Worm (Caenorhabditis elegans) whole organism, early embryonic: ENCODE data around the gene dct-18.

Experiments
- B0310.2 ChIP-seq: sonication (generic microtip); optimal IDR thresholded peaks from 2 replicates; lab custom pipeline; 2016; ENCODE audit warnings: mild to moderate bottlenecking, missing genetic modification characterization, missing compliant biosample characterization
- aly-1 ChIP-seq: sonication (generic microtip); optimal IDR thresholded peaks from 2 replicates; lab custom pipeline; 2016; ENCODE audit warnings: missing genetic modification characterization, missing compliant biosample characterization
- ama-1 ChIP-seq: fragments of 150-350 bp; optimal IDR thresholded peaks from 2 replicates; lab custom pipeline; 2014
- ceh-13 ChIP-seq: fragments of 200-800 bp; sonication (Bioruptor generic); optimal IDR thresholded peaks from 2 replicates; lab custom pipeline; 2018; ENCODE audit warnings: mild to moderate bottlenecking, missing genetic modification characterization, missing compliant biosample characterization
- flt-1 ChIP-seq: fragments of 200-800 bp; sonication (Bioruptor generic); IDR thresholded peaks from 2 replicates; pipeline ENCODE4 v1.3.6; 2022; ENCODE audit warnings: missing genetic modification characterization, missing compliant biosample characterization
- hmbx-1 ChIP-seq: sonication (generic microtip); optimal IDR thresholded peaks from 2 replicates; lab custom pipeline; 2016; ENCODE audit warnings: mild to moderate bottlenecking, missing genetic modification characterization, missing compliant biosample characterization
- hnd-1 ChIP-seq: sonication (generic microtip); optimal IDR thresholded peaks from 2 replicates; lab custom pipeline; 2016; ENCODE audit warnings: missing genetic modification characterization, missing compliant biosample characterization
- scrt-1 ChIP-seq: fragments of 200-800 bp; sonication (Bioruptor generic); IDR thresholded peaks from 2 replicates; pipeline ENCODE4 v1.3.6; 2022; ENCODE audit warnings: missing genetic modification characterization, missing compliant biosample characterization
- sea-1 ChIP-seq: fragments of 200-800 bp; sonication (Bioruptor generic); conservative IDR thresholded peaks from 2 replicates; pipeline ENCODE4 v1.3.6; 2022; ENCODE audit warnings: missing genetic modification characterization, missing compliant biosample characterization
- tbx-37 ChIP-seq: fragments of 200-800 bp; sonication (Bioruptor generic); conservative IDR thresholded peaks from 2 replicates; pipeline ENCODE4 v1.3.6; 2022; ENCODE audit warnings: missing genetic modification reagents, missing genetic modification characterization, missing compliant biosample characterization

ce11 chrII:12965138-12965537 is 33.5 kb downstream of the dct-18 start:
- TF ChIP-seq B0310.2 (no peak), sea-1 (GFP tag; lab: Robert Waterston, UW) (no peak), flt-1 (GFP tag; lab: Robert Waterston, UW) (no peak), scrt-1 (no peak), ama-1 (lab: Kevin White, UChicago) (no peak), aly-1 (tag; lab: Kevin White, UChicago) (no peak), hnd-1 (no peak), hmbx-1 (tag; lab: Kevin White, UChicago) (no peak), ceh-13 (GFP tag; lab: Kevin White, UChicago) (no peak), tbx-37 (GFP tag; lab: Robert Waterston, UW) (no peak)
